Fruit fly (Drosophila melanogaster) whole organism, embryonic: Measurements from ENCODE around the gene Ada2a.

Experiments used
- Asciz ChIP-seq: fragments of 200-800 bp; sonication (Bioruptor generic); optimal IDR thresholded peaks from 2 replicates; lab custom pipeline; 2017; ENCODE audit warnings: missing biosample characterization, mild to moderate bottlenecking, missing genetic modification characterization, missing genetic modification reagents
- CG10366 ChIP-seq: fragments of 200-800 bp; sonication (Bioruptor generic); IDR thresholded peaks from 2 replicates; pipeline ENCODE4 v1.3.6; 2022; ENCODE audit warnings: missing biosample characterization, missing genetic modification characterization
- CG11398 ChIP-seq: fragments of 200-800 bp; sonication (Bioruptor generic); optimal IDR thresholded peaks from 2 replicates; lab custom pipeline; 2016; ENCODE audit warnings: missing biosample characterization, missing genetic modification characterization
- CG12659 ChIP-seq: fragments of 200-800 bp; sonication (Bioruptor generic); optimal IDR thresholded peaks from 3 replicates; lab custom pipeline; 2017; ENCODE audit warnings: mild to moderate bottlenecking, missing biosample characterization, missing genetic modification reagents, missing genetic modification characterization
- CG14014 ChIP-seq: fragments of 200-800 bp; sonication (Bioruptor generic); IDR thresholded peaks from 2 replicates; pipeline ENCODE4 v1.3.6; 2022; ENCODE audit warnings: missing biosample characterization, missing genetic modification characterization
- CG15479 ChIP-seq: fragments of 200-800 bp; sonication (Bioruptor generic); optimal IDR thresholded peaks from 3 replicates; lab custom pipeline; 2019; ENCODE audit warnings: missing biosample characterization, mild to moderate bottlenecking, missing genetic modification characterization, moderate library complexity
- CG1603 ChIP-seq: fragments of 200-800 bp; sonication (Bioruptor generic); optimal IDR thresholded peaks from 2 replicates; lab custom pipeline; 2019; ENCODE audit warnings: missing biosample characterization, mild to moderate bottlenecking, missing genetic modification characterization, moderate library complexity
- CG17328 ChIP-seq: fragments of 200-800 bp; sonication (Bioruptor generic); IDR thresholded peaks from 2 replicates; pipeline ENCODE4 v1.3.6; 2022; ENCODE audit warnings: missing biosample characterization, missing genetic modification characterization
- CG17385 ChIP-seq: fragments of 200-800 bp; sonication (Bioruptor generic); optimal IDR thresholded peaks from 3 replicates; lab custom pipeline; 2018; ENCODE audit warnings: missing biosample characterization, mild to moderate bottlenecking, missing genetic modification characterization
- CG1832 ChIP-seq: fragments of 200-800 bp; sonication (Bioruptor generic); optimal IDR thresholded peaks from 2 replicates; lab custom pipeline; 2017; ENCODE audit warnings: missing biosample characterization, mild to moderate bottlenecking, missing genetic modification characterization, inconsistent platforms
- CG18476 ChIP-seq: fragments of 200-800 bp; sonication (Bioruptor generic); optimal IDR thresholded peaks from 2 replicates; lab custom pipeline; 2016; ENCODE audit warnings: missing biosample characterization, mild to moderate bottlenecking, missing genetic modification characterization
- CG31388 ChIP-seq: fragments of 200-800 bp; sonication (Bioruptor generic); optimal IDR thresholded peaks from 2 replicates; lab custom pipeline; 2016; ENCODE audit warnings: missing biosample characterization, missing genetic modification characterization
- CG4360 ChIP-seq: fragments of 200-800 bp; sonication (Bioruptor generic); IDR thresholded peaks from 2 replicates; pipeline ENCODE4 v1.3.6; 2022; ENCODE audit warnings: missing biosample characterization, missing genetic modification characterization
- CG4404 ChIP-seq: fragments of 200-800 bp; sonication (Bioruptor generic); IDR thresholded peaks from 2 replicates; pipeline ENCODE4 v1.3.6; 2022; ENCODE audit warnings: missing biosample characterization, missing genetic modification characterization
- CG8290 ChIP-seq, 3 experiments: fragments of 200-800 bp; sonication (Bioruptor generic); optimal IDR thresholded peaks; 2 replicates each; lab custom pipeline; 2016 to 2019; ENCODE audit warnings: missing biosample characterization in 3 of 3, missing genetic modification characterization in 3 of 3, mild to moderate bottlenecking in 2 of 3, moderate library complexity in 1 of 3
- CG8388 ChIP-seq: fragments of 200-800 bp; sonication (Bioruptor generic); optimal IDR thresholded peaks from 2 replicates; lab custom pipeline; 2019; ENCODE audit warnings: missing biosample characterization, mild to moderate bottlenecking, missing genetic modification characterization, moderate library complexity
- CG9932 ChIP-seq: fragments of 200-800 bp; sonication (Bioruptor generic); IDR thresholded peaks from 2 replicates; pipeline ENCODE4 v1.3.6; 2022; ENCODE audit warnings: missing biosample characterization, missing genetic modification characterization
- Chrac-16 ChIP-seq: fragments of 200-800 bp; sonication (Bioruptor generic); optimal IDR thresholded peaks from 3 replicates; lab custom pipeline; 2016; ENCODE audit warnings: missing biosample characterization, missing genetic modification characterization
- Deaf1 ChIP-seq: fragments of 200-800 bp; optimal IDR thresholded peaks from 3 replicates; lab custom pipeline; 2019; ENCODE audit warnings: missing biosample characterization, mild to moderate bottlenecking, missing genetic modification characterization, moderate library complexity
- Fer2 ChIP-seq: fragments of 200-800 bp; sonication (Bioruptor generic); optimal IDR thresholded peaks from 2 replicates; lab custom pipeline; 2018; ENCODE audit warnings: missing biosample characterization, mild to moderate bottlenecking, missing genetic modification characterization, moderate library complexity
- Hmr ChIP-seq: fragments of 200-800 bp; sonication (Bioruptor generic); optimal IDR thresholded peaks from 3 replicates; lab custom pipeline; 2017; ENCODE audit warnings: mild to moderate bottlenecking, missing biosample characterization, missing genetic modification reagents, missing genetic modification characterization
- Hr78 ChIP-seq, 2 experiments: fragments of 200-800 bp in 1 of 2; fragments of >200 bp in 1 of 2; sonication (Bioruptor generic) in 1 of 2; optimal IDR thresholded peaks; 2 replicates each; lab custom pipeline; 2017 to 2019; ENCODE audit warnings: missing biosample characterization in 2 of 2, missing genetic modification characterization in 2 of 2, mild to moderate bottlenecking in 1 of 2, moderate library complexity in 1 of 2
- Nf-YA ChIP-seq: fragments of 200-800 bp; sonication (Bioruptor generic); IDR thresholded peaks from 2 replicates; pipeline ENCODE4 v1.3.6; 2022; ENCODE audit warnings: missing biosample characterization, missing genetic modification characterization
- NfI ChIP-seq: fragments of 200-800 bp; sonication (Bioruptor generic); optimal IDR thresholded peaks from 3 replicates; lab custom pipeline; 2018; ENCODE audit warnings: missing biosample characterization, mild to moderate bottlenecking, missing genetic modification characterization, moderate library complexity
- Pdp1 ChIP-seq, 2 experiments: fragments of 200-800 bp; sonication (Bioruptor generic); optimal IDR thresholded peaks; 3 replicates each; lab custom pipeline; 2016; ENCODE audit warnings: missing biosample characterization in 2 of 2, missing genetic modification characterization in 2 of 2, mild to moderate bottlenecking in 1 of 2, moderate library complexity in 1 of 2
- Sox102F ChIP-seq: fragments of 200-800 bp; sonication (Bioruptor generic); optimal IDR thresholded peaks from 2 replicates; lab custom pipeline; 2018; ENCODE audit warnings: missing biosample characterization, mild to moderate bottlenecking, missing genetic modification characterization, moderate library complexity
- Ssrp ChIP-seq: fragments of 200-800 bp; sonication (Bioruptor generic); optimal IDR thresholded peaks from 2 replicates; lab custom pipeline; 2018; ENCODE audit warnings: missing biosample characterization, mild to moderate bottlenecking, missing genetic modification characterization, moderate library complexity
- ato ChIP-seq: fragments of 200-800 bp; sonication (Bioruptor generic); IDR thresholded peaks from 2 replicates; pipeline ENCODE4 v1.3.6; 2022; ENCODE audit warnings: missing biosample characterization, missing genetic modification characterization; ENCODE audit not compliant: partially characterized antibody
- dimm ChIP-seq: fragments of 200-800 bp; sonication (Bioruptor generic); IDR thresholded peaks from 2 replicates; pipeline ENCODE4 v1.3.6; 2022; ENCODE audit warnings: missing biosample characterization, missing genetic modification characterization
- dm ChIP-seq: fragments of 200-800 bp; sonication (Bioruptor generic); optimal IDR thresholded peaks from 3 replicates; lab custom pipeline; 2016; ENCODE audit warnings: missing biosample characterization, missing genetic modification characterization
- esg ChIP-seq: fragments of 200-800 bp; sonication (Bioruptor generic); conservative IDR thresholded peaks from 2 replicates; pipeline ENCODE4 v1.3.6; 2022; ENCODE audit warnings: missing biosample characterization, missing genetic modification characterization
- ewg ChIP-seq: fragments of 200-800 bp; sonication (Bioruptor generic); optimal IDR thresholded peaks from 3 replicates; lab custom pipeline; 2017; ENCODE audit warnings: mild to moderate bottlenecking, missing biosample characterization, missing genetic modification reagents, missing genetic modification characterization
- eyg ChIP-seq: fragments of 200-800 bp; sonication (Bioruptor generic); optimal IDR thresholded peaks from 3 replicates; lab custom pipeline; 2016; ENCODE audit warnings: missing biosample characterization, missing genetic modification characterization
- gfzf ChIP-seq: fragments of 200-800 bp; sonication (Bioruptor generic); optimal IDR thresholded peaks from 2 replicates; lab custom pipeline; 2016; ENCODE audit warnings: missing biosample characterization, mild to moderate bottlenecking, missing genetic modification characterization, moderate library complexity
- grn ChIP-seq: fragments of 200-800 bp; sonication (Bioruptor generic); optimal IDR thresholded peaks from 3 replicates; lab custom pipeline; 2017; ENCODE audit warnings: missing biosample characterization, missing genetic modification characterization
- hkb ChIP-seq, 2 experiments: fragments of 200-800 bp in 1 of 2; fragments of >200 bp in 1 of 2; sonication (Bioruptor generic) in 1 of 2; IDR thresholded peaks in 1 of 2; optimal IDR thresholded peaks in 1 of 2; 2 replicates each; pipeline versions ENCODE4 v1.3.6 to Lab custom; 2017 to 2022; ENCODE audit warnings: missing biosample characterization in 1 of 2, missing genetic modification characterization in 1 of 2
- ind ChIP-seq: fragments of 200-800 bp; sonication (Bioruptor generic); optimal IDR thresholded peaks from 3 replicates; lab custom pipeline; 2016; ENCODE audit warnings: missing biosample characterization, missing genetic modification characterization
- lola ChIP-seq, 3 experiments: fragments of >200 bp in 2 of 3; fragments of 200-800 bp in 1 of 3; sonication (Bioruptor generic) in 1 of 3; optimal IDR thresholded peaks; 2 replicates each; lab custom pipeline; 2017 to 2019; ENCODE audit warnings: missing biosample characterization in 3 of 3, missing genetic modification characterization in 3 of 3, mild to moderate bottlenecking in 1 of 3, moderate library complexity in 1 of 3
- phol ChIP-seq: fragments of 200-800 bp; sonication (Bioruptor generic); optimal IDR thresholded peaks from 3 replicates; lab custom pipeline; 2018; ENCODE audit warnings: missing biosample characterization, mild to moderate bottlenecking, missing genetic modification characterization, moderate library complexity
- prd ChIP-seq, 3 experiments: fragments of >200 bp in 2 of 3; fragments of 200-800 bp in 1 of 3; sonication (Bioruptor generic) in 1 of 3; optimal IDR thresholded peaks in 2 of 3; IDR thresholded peaks in 1 of 3; 2 replicates in 2 of 3; 3 replicates in 1 of 3; pipeline versions ENCODE4 v1.3.6 to Lab custom; 2017 to 2022; ENCODE audit warnings: missing biosample characterization in 1 of 3, missing genetic modification characterization in 1 of 3
- ranshi ChIP-seq: fragments of 200-800 bp; sonication (Bioruptor generic); IDR thresholded peaks from 2 replicates; pipeline ENCODE4 v1.3.6; 2022; ENCODE audit warnings: missing biosample characterization, missing genetic modification characterization
- repo ChIP-seq: fragments of 200-800 bp; sonication (Bioruptor generic); optimal IDR thresholded peaks from 2 replicates; lab custom pipeline; 2016; ENCODE audit warnings: missing biosample characterization, missing genetic modification characterization
- twi ChIP-seq: fragments of 200-800 bp; optimal IDR thresholded peaks from 2 replicates; lab custom pipeline; 2019; ENCODE audit warnings: missing biosample characterization, mild to moderate bottlenecking, missing genetic modification characterization, moderate library complexity
- usp ChIP-seq: fragments of >200 bp; optimal IDR thresholded peaks from 2 replicates; lab custom pipeline; 2017; ENCODE audit warnings: missing biosample characterization, missing genetic modification characterization
- zen2 ChIP-seq: fragments of 200-800 bp; sonication (Bioruptor generic); IDR thresholded peaks from 3 replicates; pipeline ENCODE4 v1.3.6; 2022; ENCODE audit warnings: missing biosample characterization, missing genetic modification characterization; ENCODE audit not compliant: partially characterized antibody
- zfh1 ChIP-seq: fragments of 200-800 bp; sonication (Bioruptor generic); IDR thresholded peaks from 3 replicates; pipeline ENCODE4 v1.3.6; 2022; ENCODE audit warnings: missing biosample characterization, missing genetic modification characterization

Ada2a gene

DNA sequence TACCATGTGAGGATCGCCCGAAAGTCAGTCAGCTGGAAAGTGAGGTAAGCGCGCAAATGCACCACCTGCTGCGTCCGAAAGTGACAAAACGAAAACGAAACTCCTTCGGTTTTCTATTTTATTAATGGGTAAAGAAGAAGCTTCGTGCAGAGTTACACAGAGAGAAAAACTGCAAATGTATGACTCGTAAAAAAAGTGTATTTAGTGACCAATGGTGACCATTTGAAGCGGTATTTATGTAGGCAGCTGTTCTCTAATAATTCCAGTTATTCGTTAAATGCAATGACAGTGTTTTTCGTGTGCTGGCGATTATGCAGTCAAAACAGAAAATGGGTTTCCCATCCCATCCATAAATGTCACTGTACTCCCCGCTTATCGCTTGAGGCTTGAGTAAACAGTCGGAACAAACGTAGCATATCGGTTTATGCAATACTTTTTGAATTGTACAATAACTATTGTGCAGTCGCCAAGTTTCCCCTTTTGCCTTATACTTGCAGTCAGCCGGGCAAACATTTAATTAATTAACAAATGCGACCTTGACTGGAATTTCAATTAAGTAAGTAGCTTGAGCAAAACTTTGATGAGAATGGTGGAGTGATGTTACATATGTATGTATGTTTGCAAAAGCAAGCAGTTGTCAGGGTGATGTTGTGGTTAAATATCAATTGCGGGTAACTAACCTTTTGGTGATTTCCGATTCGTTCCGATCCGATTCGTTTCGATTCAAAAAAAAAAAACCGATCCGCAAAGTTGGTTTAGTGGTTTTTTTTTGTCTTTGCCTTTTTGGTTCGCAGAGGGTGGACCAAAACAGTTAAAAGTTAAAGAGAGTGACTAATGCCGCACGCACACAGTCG lies 42.4 kb upstream of the Ada2a start (continued):
- TF ChIP-seq CG17328 (GFP tag; lab: Robert Waterston, UW), result 0 out of 2 replicates have a peak, but pooled peaks have one; percentile 27
- no peak for TF ChIP-seq dimm
- no peak for TF ChIP-seq Asciz (GFP tag; lab: Kevin White, UChicago)
- TF ChIP-seq Deaf1 (tag; lab: Kevin White, UChicago), result peak; percentile 34
- no peak for TF ChIP-seq gfzf
- TF ChIP-seq CG4404 (GFP tag; lab: Robert Waterston, UW), result no peak
- TF ChIP-seq CG8290 (GFP tag; optimal IDR thresholded peaks at IDR 0.05; lab: Kevin White, UChicago), result no peak
- TF ChIP-seq CG8290 (tag; optimal IDR thresholded peaks at IDR 0.05; lab: Kevin White, UChicago), result no peak
- peak; percentile 75 for TF ChIP-seq twi (tag; lab: Kevin White, UChicago)
- peak; percentile 5 for TF ChIP-seq CG8388 (GFP tag; lab: Kevin White, UChicago)
- peak in 1 of 2 experiments; percentile 94 for TF ChIP-seq Pdp1 (GFP tag; optimal IDR thresholded peaks at IDR 0.05; lab: Kevin White, UChicago)
- no peak for TF ChIP-seq prd (optimal IDR thresholded peaks at IDR 0.05; lab: Kevin White, UChicago)
- TF ChIP-seq prd (GFP tag; IDR thresholded peaks at IDR 0.05; lab: Robert Waterston, UW), result peak; percentile 40; the same call in 1 of the 3 replicates
- TF ChIP-seq zfh1 (GFP tag; lab: Robert Waterston, UW), result peak; percentile 25; the same call in 1 of the 3 replicates
- TF ChIP-seq CG14014 (GFP tag; lab: Robert Waterston, UW), result no peak
- TF ChIP-seq Ssrp (tag; lab: Kevin White, UChicago), result peak; percentile 12
- TF ChIP-seq CG18476 (GFP tag; lab: Kevin White, UChicago), result no peak
- TF ChIP-seq grn, result no peak
- no peak for TF ChIP-seq Chrac-16 (GFP tag; lab: Kevin White, UChicago)
- TF ChIP-seq lola (GFP tag; optimal IDR thresholded peaks at IDR 0.05; lab: Kevin White, UChicago), result no peak
- no peak for TF ChIP-seq ato
- TF ChIP-seq dm, result no peak
- no peak for TF ChIP-seq CG9932
- no peak for TF ChIP-seq Nf-YA (GFP tag; lab: Robert Waterston, UW)
- no peak for TF ChIP-seq CG31388 (GFP tag; lab: Kevin White, UChicago)
- TF ChIP-seq CG12659, result no peak
- 0 out of 2 replicates have a peak, but pooled peaks have one; percentile 34 for TF ChIP-seq ranshi (GFP tag; lab: Robert Waterston, UW)
- no peak for TF ChIP-seq repo (GFP tag; lab: Kevin White, UChicago)
- TF ChIP-seq phol, result peak; percentile 9
- peak; percentile 2 for TF ChIP-seq eyg
- no peak for TF ChIP-seq CG10366 (GFP tag; lab: Robert Waterston, UW)
- TF ChIP-seq CG17385 (GFP tag; lab: Kevin White, UChicago), result peak; percentile 37
- peak; percentile 50 for TF ChIP-seq CG1603 (tag; lab: Kevin White, UChicago)
- no peak for TF ChIP-seq NfI (GFP tag; lab: Kevin White, UChicago)
- 0 out of 2 replicates have a peak, but pooled peaks have one; percentile 17 for TF ChIP-seq CG4360 (GFP tag; lab: Robert Waterston, UW)
- no peak for TF ChIP-seq hkb (optimal IDR thresholded peaks at IDR 0.05; lab: Kevin White, UChicago)
- TF ChIP-seq hkb (GFP tag; IDR thresholded peaks at IDR 0.05; lab: Robert Waterston, UW), result 0 out of 2 replicates have a peak, but pooled peaks have one; percentile 7
- TF ChIP-seq CG15479 (GFP tag; lab: Kevin White, UChicago), result no peak
- no peak for TF ChIP-seq esg
- no peak for TF ChIP-seq ewg
- TF ChIP-seq CG11398 (GFP tag; lab: Kevin White, UChicago), result peak; percentile 7
- TF ChIP-seq Sox102F (GFP tag; lab: Kevin White, UChicago), result peak; percentile 20
- TF ChIP-seq Fer2 (tag; lab: Kevin White, UChicago), result no peak
- TF ChIP-seq usp (GFP tag; lab: Kevin White, UChicago), result no peak
- TF ChIP-seq Hmr, result no peak
- TF ChIP-seq ind, result no peak
- no peak for TF ChIP-seq CG1832 (GFP tag; lab: Kevin White, UChicago)
- 0 out of 3 replicates have a peak, but pooled peaks have one; percentile 19 for TF ChIP-seq zen2
- no peak for TF ChIP-seq Hr78 (GFP tag; optimal IDR thresholded peaks at IDR 0.05; lab: Kevin White, UChicago)
